Worm (Caenorhabditis elegans): ENCODE measurements around the gene mel-32.

- no peak for TF ChIP-seq ztf-1 (GFP tag; conservative IDR thresholded peaks at IDR 0.05)
- peak in 1 of 2 experiments; percentile 19 for TF ChIP-seq mdl-1 (tag; optimal IDR thresholded peaks at IDR 0.05)
These were observed 23.3 kb downstream of the mel-32 start, which contains the start of gene atgl-1 for ce11 chrIII:6419409-6419944.

Data from whole organism, L2 larva.